Fruit fly (Drosophila melanogaster) S2 (cell line): ENCODE data around the gene ckd.

Experiments
- CG8478 ChIP-seq: fragments of >200 bp; optimal IDR thresholded peaks from 2 replicates; lab custom pipeline; 2018
- CTCF ChIP-seq, 2 experiments: fragments of >200 bp; optimal IDR thresholded peaks; 2 replicates each; lab custom pipeline; 2018

DNA sequence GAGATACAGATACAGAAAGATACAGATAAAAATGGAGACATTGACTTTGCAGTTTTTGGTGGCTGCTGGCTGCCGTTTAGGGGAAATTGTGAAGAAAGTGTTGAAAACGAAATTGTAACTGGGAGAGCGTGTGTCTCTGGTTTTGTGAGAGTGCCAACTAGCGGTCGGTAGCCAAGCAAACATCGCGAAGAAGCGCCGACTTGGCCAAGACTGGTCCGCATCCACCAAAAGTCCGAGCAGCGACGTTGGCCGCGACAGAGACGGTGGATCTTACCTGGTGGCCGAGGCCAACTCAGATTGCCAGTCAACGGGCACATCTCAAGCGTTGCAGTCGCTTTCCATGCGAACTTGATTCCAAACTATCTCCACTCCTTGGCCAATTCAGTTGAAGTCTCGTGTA, 13.1 kb downstream of the ckd start, which contains the start of gene CG14960:
- TF ChIP-seq CG8478 (lab: Kevin White, UChicago) = no peak
- no peak for TF ChIP-seq CTCF (optimal IDR thresholded peaks at IDR 0.05; lab: Kevin White, UChicago)
